Fruit fly (Drosophila melanogaster): ENCODE measurements around the gene Atg18a.
A peak's percentile ranks its signal among the peaks of the same experiment; 100 is the strongest.

Gene Atg18a

DNA sequence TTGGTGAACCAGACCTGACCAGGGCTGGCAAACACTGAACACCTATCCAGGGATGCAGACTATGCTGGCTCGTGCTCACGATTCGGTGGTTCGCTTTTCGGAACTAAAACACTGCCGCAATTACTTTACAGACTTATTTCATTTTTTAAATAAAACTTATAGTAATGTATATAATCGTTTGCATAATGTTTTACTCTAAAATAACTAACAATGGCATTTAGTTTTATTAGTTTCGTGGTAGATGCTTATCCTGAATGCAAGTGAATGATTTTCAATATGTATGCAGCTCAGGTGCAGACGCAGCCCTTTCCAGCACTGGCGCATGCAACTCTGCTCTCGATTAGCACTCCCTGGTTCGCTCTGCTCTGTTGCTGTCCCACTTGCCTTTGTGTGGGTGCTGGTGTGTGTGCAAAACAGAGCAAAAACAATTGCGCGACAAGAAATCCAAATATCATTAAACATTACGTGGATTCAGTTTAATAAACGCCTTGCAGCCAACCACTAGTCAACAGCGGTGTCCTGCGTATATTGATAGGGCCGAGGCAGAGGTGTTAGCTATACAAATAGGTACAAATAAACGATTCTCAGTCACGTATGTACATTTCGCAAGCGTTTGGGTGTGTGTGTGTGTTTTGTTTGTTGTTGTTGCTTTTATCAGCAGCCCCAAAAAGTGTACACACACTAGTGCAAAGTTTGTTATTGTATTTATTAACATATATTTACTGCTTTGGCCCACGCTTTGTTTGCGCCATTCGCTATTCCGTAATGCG is at the start of gene Atg18a, which contains the start of gene ERR (continued):
- peak; percentile 56 for TF ChIP-seq CG15011 (GFP tag; optimal IDR thresholded peaks at IDR 0.05)
- TF ChIP-seq esg (GFP tag; conservative IDR thresholded peaks at IDR 0.05), result peak; percentile 87
- TF ChIP-seq CG11085 (GFP tag; IDR thresholded peaks at IDR 0.05), result peak; percentile 88
- peak; percentile 31 for TF ChIP-seq CG17802 (tag; optimal IDR thresholded peaks at IDR 0.05)
- peak; percentile 98 for TF ChIP-seq row (GFP tag; IDR thresholded peaks at IDR 0.05)
- TF ChIP-seq cato (GFP tag; optimal IDR thresholded peaks at IDR 0.05; ENCODE audit: borderline replicate concordance), result peak; percentile 59
- no peak for TF ChIP-seq gsb-n (tag; optimal IDR thresholded peaks at IDR 0.05)
- TF ChIP-seq bsh (GFP tag; optimal IDR thresholded peaks at IDR 0.05), result peak in 1 of 2 experiments; percentile 73
- TF ChIP-seq Dp (GFP tag; optimal IDR thresholded peaks at IDR 0.05), result peak; percentile 27
- peak; percentile 51 for TF ChIP-seq CG13296 (GFP tag; optimal IDR thresholded peaks at IDR 0.05)
- no peak for TF ChIP-seq bowl (GFP tag; IDR thresholded peaks at IDR 0.05)
- TF ChIP-seq CG9797 (GFP tag; optimal IDR thresholded peaks at IDR 0.05), result peak; percentile 50
- TF ChIP-seq CG2116 (GFP tag; optimal IDR thresholded peaks at IDR 0.05), result peak; percentile 99
- peak; percentile 86 for TF ChIP-seq pho (GFP tag; optimal IDR thresholded peaks at IDR 0.05)
- peak; percentile 69 for TF ChIP-seq CG10321 (GFP tag; IDR thresholded peaks at IDR 0.05)
- TF ChIP-seq CG8281 (tag; optimal IDR thresholded peaks at IDR 0.05), result peak; percentile 48
- TF ChIP-seq CG31224 (GFP tag; IDR thresholded peaks at IDR 0.05), result peak; percentile 78
- peak; percentile 98 for TF ChIP-seq stwl (tag; optimal IDR thresholded peaks at IDR 0.05)
- peak; percentile 68 for TF ChIP-seq Side (GFP tag; optimal IDR thresholded peaks at IDR 0.05)
- peak; percentile 83 for TF ChIP-seq CG7786 (GFP tag; optimal IDR thresholded peaks at IDR 0.05)
- peak; percentile 91 for TF ChIP-seq Aef1 (GFP tag; IDR thresholded peaks at IDR 0.05)
- peak; percentile 97 for TF ChIP-seq Med (GFP tag)
- peak; percentile 91 for TF ChIP-seq al (GFP tag; IDR thresholded peaks at IDR 0.05)
- peak; percentile 79 for TF ChIP-seq bab2 (GFP tag; optimal IDR thresholded peaks at IDR 0.05)
- TF ChIP-seq CG14710 (tag; optimal IDR thresholded peaks at IDR 0.05), result peak; percentile 90
- peak; percentile 86 for TF ChIP-seq Atf6 (GFP tag; IDR thresholded peaks at IDR 0.05)
- TF ChIP-seq ind (GFP tag; optimal IDR thresholded peaks at IDR 0.05), result peak; percentile 91
- no peak for TF ChIP-seq CG7987 (GFP tag; optimal IDR thresholded peaks at IDR 0.05)
- peak; percentile 80 for TF ChIP-seq CG11560 (tag; IDR thresholded peaks at IDR 0.05)
- TF ChIP-seq tna (GFP tag; IDR thresholded peaks at IDR 0.05; ENCODE audit: partially characterized antibody), result no peak
- peak; percentile 92 for TF ChIP-seq CG17361 (GFP tag; IDR thresholded peaks at IDR 0.05)
- TF ChIP-seq CG9817 (tag; optimal IDR thresholded peaks at IDR 0.05), result peak; percentile 91
- TF ChIP-seq bbx (GFP tag; IDR thresholded peaks at IDR 0.05; ENCODE audit: partially characterized antibody), result peak; percentile 50; the same call in 1 of the 2 replicates
- TF ChIP-seq Bteb2 (GFP tag; optimal IDR thresholded peaks at IDR 0.05), result peak; percentile 75
- peak; percentile 13 for TF ChIP-seq CrebB (tag; optimal IDR thresholded peaks at IDR 0.05)
- TF ChIP-seq CG4854 (GFP tag; optimal IDR thresholded peaks at IDR 0.05), result peak; percentile 61
- TF ChIP-seq Kr (GFP tag; optimal IDR thresholded peaks at IDR 0.05), result no peak
- peak; percentile 3 for TF ChIP-seq kah (GFP tag; optimal IDR thresholded peaks at IDR 0.05)
- peak; percentile 67 for TF ChIP-seq CG13624 (GFP tag; optimal IDR thresholded peaks at IDR 0.05)
- no peak for TF ChIP-seq jing (GFP tag; optimal IDR thresholded peaks at IDR 0.05)
- peak; percentile 17 for TF ChIP-seq CG2875 (GFP tag; optimal IDR thresholded peaks at IDR 0.05)
- peak; percentile 92 for TF ChIP-seq lmd (GFP tag; IDR thresholded peaks at IDR 0.05)
- peak; percentile 36 for TF ChIP-seq onecut (GFP tag; IDR thresholded peaks at IDR 0.05)
- peak; percentile 76 for TF ChIP-seq CG8089 (GFP tag; optimal IDR thresholded peaks at IDR 0.05)
- peak; percentile 51 for TF ChIP-seq cwo (GFP tag; optimal IDR thresholded peaks at IDR 0.05)
- peak; percentile 65 for TF ChIP-seq CG4328 (GFP tag; optimal IDR thresholded peaks at IDR 0.05)
- peak; percentile 91 for TF ChIP-seq sisA (GFP tag; IDR thresholded peaks at IDR 0.05)
- TF ChIP-seq CG18599 (GFP tag; optimal IDR thresholded peaks at IDR 0.05), result peak; percentile 79
- peak; percentile 85 for TF ChIP-seq B-H2 (GFP tag; optimal IDR thresholded peaks at IDR 0.05)

Measured in whole organism, embryonic.